Fruit fly (Drosophila melanogaster) whole organism, embryonic: ENCODE data around the gene Cow.

Source experiments
- Ada2b ChIP-seq: fragments of 200-800 bp; sonication (Bioruptor generic); IDR thresholded peaks from 2 replicates; pipeline ENCODE4 v1.3.6; 2022; ENCODE audit warnings: missing biosample characterization, missing genetic modification characterization
- CG10274 ChIP-seq: fragments of 200-800 bp; sonication (Bioruptor generic); optimal IDR thresholded peaks from 3 replicates; lab custom pipeline; 2017; ENCODE audit warnings: missing biosample characterization, mild to moderate bottlenecking, missing genetic modification characterization
- CG11696 ChIP-seq: fragments of 200-800 bp; sonication (Bioruptor generic); IDR thresholded peaks from 2 replicates; pipeline ENCODE4 v1.3.6; 2022; ENCODE audit warnings: missing biosample characterization, missing genetic modification characterization
- CG13296 ChIP-seq: fragments of 200-800 bp; sonication (Bioruptor generic); optimal IDR thresholded peaks from 3 replicates; lab custom pipeline; 2018; ENCODE audit warnings: missing biosample characterization, mild to moderate bottlenecking, missing genetic modification characterization
- CG14014 ChIP-seq: fragments of 200-800 bp; sonication (Bioruptor generic); IDR thresholded peaks from 2 replicates; pipeline ENCODE4 v1.3.6; 2022; ENCODE audit warnings: missing biosample characterization, missing genetic modification characterization
- CG14860 ChIP-seq: fragments of 200-800 bp; sonication (Bioruptor generic); IDR thresholded peaks from 3 replicates; pipeline ENCODE4 v1.3.6; 2022; ENCODE audit warnings: missing biosample characterization, missing genetic modification characterization; ENCODE audit not compliant: partially characterized antibody
- CG1602 ChIP-seq: fragments of 200-800 bp; sonication (Bioruptor generic); optimal IDR thresholded peaks from 3 replicates; lab custom pipeline; 2016; ENCODE audit warnings: missing biosample characterization, missing genetic modification characterization
- CG16815 ChIP-seq: fragments of 200-800 bp; sonication (Bioruptor generic); optimal IDR thresholded peaks from 3 replicates; lab custom pipeline; 2017; ENCODE audit warnings: missing biosample characterization, mild to moderate bottlenecking, missing genetic modification characterization
- CG17359 ChIP-seq: fragments of 200-800 bp; sonication (Bioruptor generic); optimal IDR thresholded peaks from 3 replicates; lab custom pipeline; 2018; ENCODE audit warnings: missing biosample characterization, mild to moderate bottlenecking, missing genetic modification characterization, moderate library complexity
- CG1792 ChIP-seq: fragments of 200-800 bp; sonication (Bioruptor generic); optimal IDR thresholded peaks from 2 replicates; lab custom pipeline; 2016; ENCODE audit warnings: missing biosample characterization, missing genetic modification characterization
- CG3163 ChIP-seq: fragments of 200-800 bp; sonication (Bioruptor generic); optimal IDR thresholded peaks from 3 replicates; lab custom pipeline; 2016; ENCODE audit warnings: missing biosample characterization, missing genetic modification characterization
- CG34376 ChIP-seq: fragments of 200-800 bp; sonication (Bioruptor generic); optimal IDR thresholded peaks from 2 replicates; lab custom pipeline; 2018; ENCODE audit warnings: missing biosample characterization, mild to moderate bottlenecking, missing genetic modification characterization
- CG34422 ChIP-seq: fragments of 200-800 bp; sonication (Bioruptor generic); IDR thresholded peaks from 3 replicates; pipeline ENCODE4 v1.3.6; 2022; ENCODE audit warnings: missing biosample characterization, missing genetic modification characterization
- CG4282 ChIP-seq: fragments of 200-800 bp; sonication (Bioruptor generic); optimal IDR thresholded peaks from 2 replicates; lab custom pipeline; 2016; ENCODE audit warnings: missing biosample characterization, missing genetic modification characterization
- CG4424 ChIP-seq: fragments of 200-800 bp; sonication (Bioruptor generic); optimal IDR thresholded peaks from 3 replicates; lab custom pipeline; 2016; ENCODE audit warnings: missing biosample characterization, missing genetic modification characterization
- CG6175 ChIP-seq: fragments of 200-800 bp; sonication (Bioruptor generic); IDR thresholded peaks from 3 replicates; pipeline ENCODE4 v1.3.6; 2022; ENCODE audit warnings: missing biosample characterization, missing genetic modification characterization
- CG6689 ChIP-seq: fragments of 200-800 bp; sonication (Bioruptor generic); IDR thresholded peaks from 2 replicates; pipeline ENCODE4 v1.3.6; 2022; ENCODE audit warnings: missing biosample characterization, missing genetic modification characterization
- CG6791 ChIP-seq: fragments of 200-800 bp; sonication (Bioruptor generic); IDR thresholded peaks from 3 replicates; pipeline ENCODE4 v1.3.6; 2022; ENCODE audit warnings: missing biosample characterization, missing genetic modification characterization; ENCODE audit not compliant: partially characterized antibody
- CG7987 ChIP-seq: fragments of 200-800 bp; sonication (Bioruptor generic); optimal IDR thresholded peaks from 2 replicates; lab custom pipeline; 2018; ENCODE audit warnings: missing biosample characterization, mild to moderate bottlenecking, missing genetic modification characterization, moderate library complexity
- CG9727 ChIP-seq: fragments of 200-800 bp; sonication (Bioruptor generic); optimal IDR thresholded peaks from 3 replicates; lab custom pipeline; 2017; ENCODE audit warnings: missing biosample characterization, mild to moderate bottlenecking, missing genetic modification characterization
- Chrac-16 ChIP-seq: fragments of 200-800 bp; sonication (Bioruptor generic); optimal IDR thresholded peaks from 3 replicates; lab custom pipeline; 2016; ENCODE audit warnings: missing biosample characterization, missing genetic modification characterization
- Hmx ChIP-seq: fragments of 200-800 bp; sonication (Bioruptor generic); optimal IDR thresholded peaks from 2 replicates; lab custom pipeline; 2016; ENCODE audit warnings: missing biosample characterization, missing genetic modification characterization
- NFAT ChIP-seq: fragments of 200-800 bp; sonication (Bioruptor generic); IDR thresholded peaks from 2 replicates; pipeline ENCODE4 v1.3.6; 2022; ENCODE audit warnings: missing biosample characterization, missing genetic modification characterization
- PHDP ChIP-seq: fragments of 200-800 bp; sonication (Bioruptor generic); optimal IDR thresholded peaks from 3 replicates; lab custom pipeline; 2018; ENCODE audit warnings: missing biosample characterization, mild to moderate bottlenecking, missing genetic modification characterization, moderate library complexity
- Sry-β ChIP-seq: fragments of 200-800 bp; sonication (Bioruptor generic); optimal IDR thresholded peaks from 2 replicates; lab custom pipeline; 2018; ENCODE audit warnings: missing biosample characterization, mild to moderate bottlenecking, missing genetic modification characterization, moderate library complexity
- ato ChIP-seq: fragments of 200-800 bp; sonication (Bioruptor generic); IDR thresholded peaks from 2 replicates; pipeline ENCODE4 v1.3.6; 2022; ENCODE audit warnings: missing biosample characterization, missing genetic modification characterization; ENCODE audit not compliant: partially characterized antibody
- btn ChIP-seq: fragments of 200-800 bp; sonication (Bioruptor generic); optimal IDR thresholded peaks from 2 replicates; lab custom pipeline; 2016; ENCODE audit warnings: missing biosample characterization, missing genetic modification characterization
- dimm ChIP-seq: fragments of 200-800 bp; sonication (Bioruptor generic); IDR thresholded peaks from 2 replicates; pipeline ENCODE4 v1.3.6; 2022; ENCODE audit warnings: missing biosample characterization, missing genetic modification characterization
- exex ChIP-seq: fragments of 200-800 bp; sonication (Bioruptor generic); optimal IDR thresholded peaks from 4 replicates; lab custom pipeline; 2018; ENCODE audit warnings: missing biosample characterization, mild to moderate bottlenecking, missing genetic modification characterization, moderate library complexity
- fd102C ChIP-seq: fragments of 200-800 bp; sonication (Bioruptor generic); optimal IDR thresholded peaks from 2 replicates; lab custom pipeline; 2018; ENCODE audit warnings: missing biosample characterization, mild to moderate bottlenecking, missing genetic modification characterization, moderate library complexity
- gsb ChIP-seq: fragments of 200-800 bp; sonication (Bioruptor generic); IDR thresholded peaks from 2 replicates; pipeline ENCODE4 v1.3.6; 2022; ENCODE audit warnings: missing biosample characterization, missing genetic modification characterization
- hbn ChIP-seq: fragments of 200-800 bp; sonication (Bioruptor generic); IDR thresholded peaks from 2 replicates; pipeline ENCODE4 v1.3.6; 2022; ENCODE audit warnings: missing biosample characterization, missing genetic modification characterization; ENCODE audit not compliant: partially characterized antibody
- lab ChIP-seq: fragments of 200-800 bp; sonication (Bioruptor generic); optimal IDR thresholded peaks from 3 replicates; lab custom pipeline; 2017; ENCODE audit warnings: missing biosample characterization, missing genetic modification characterization, mild to moderate bottlenecking, moderate library complexity, missing genetic modification reagents
- lbe ChIP-seq: fragments of 200-800 bp; sonication (Bioruptor generic); optimal IDR thresholded peaks from 2 replicates; lab custom pipeline; 2016; ENCODE audit warnings: missing biosample characterization, mild to moderate bottlenecking, missing genetic modification characterization
- mirr ChIP-seq: fragments of 200-800 bp; sonication (Bioruptor generic); optimal IDR thresholded peaks from 3 replicates; lab custom pipeline; 2018; ENCODE audit warnings: missing biosample characterization, mild to moderate bottlenecking, missing genetic modification characterization
- sd ChIP-seq: fragments of 200-800 bp; sonication (Bioruptor generic); optimal IDR thresholded peaks from 3 replicates; lab custom pipeline; 2018; ENCODE audit warnings: missing biosample characterization, mild to moderate bottlenecking, missing genetic modification characterization, moderate library complexity
- sens ChIP-seq: fragments of 200-800 bp; sonication (Bioruptor generic); peaks from one replicate; lab custom pipeline; 2016; ENCODE audit warnings: missing biosample characterization, missing genetic modification characterization
- slp2 ChIP-seq: fragments of 200-800 bp; sonication (Bioruptor generic); optimal IDR thresholded peaks from 2 replicates; lab custom pipeline; 2016; ENCODE audit warnings: missing biosample characterization, missing genetic modification characterization
- stc ChIP-seq: fragments of 200-800 bp; sonication (Bioruptor generic); IDR thresholded peaks from 2 replicates; pipeline ENCODE4 v1.3.6; 2022; ENCODE audit warnings: missing biosample characterization, missing genetic modification characterization
- sug ChIP-seq: fragments of 200-800 bp; optimal IDR thresholded peaks from 2 replicates; lab custom pipeline; 2019; ENCODE audit warnings: missing biosample characterization, mild to moderate bottlenecking, missing genetic modification characterization, moderate library complexity
- unpg ChIP-seq: fragments of 200-800 bp; sonication (Bioruptor generic); optimal IDR thresholded peaks from 3 replicates; lab custom pipeline; 2018; ENCODE audit warnings: missing biosample characterization, mild to moderate bottlenecking, missing genetic modification characterization, moderate library complexity
- wor ChIP-seq: fragments of 200-800 bp; sonication (Bioruptor generic); IDR thresholded peaks from 2 replicates; pipeline ENCODE4 v1.3.6; 2022; ENCODE audit warnings: missing biosample characterization, missing genetic modification characterization
- zf30C ChIP-seq: fragments of 200-800 bp; sonication (Bioruptor generic); optimal IDR thresholded peaks from 3 replicates; lab custom pipeline; 2018; ENCODE audit warnings: missing biosample characterization, mild to moderate bottlenecking, missing genetic modification characterization

Gene Cow

DNA sequence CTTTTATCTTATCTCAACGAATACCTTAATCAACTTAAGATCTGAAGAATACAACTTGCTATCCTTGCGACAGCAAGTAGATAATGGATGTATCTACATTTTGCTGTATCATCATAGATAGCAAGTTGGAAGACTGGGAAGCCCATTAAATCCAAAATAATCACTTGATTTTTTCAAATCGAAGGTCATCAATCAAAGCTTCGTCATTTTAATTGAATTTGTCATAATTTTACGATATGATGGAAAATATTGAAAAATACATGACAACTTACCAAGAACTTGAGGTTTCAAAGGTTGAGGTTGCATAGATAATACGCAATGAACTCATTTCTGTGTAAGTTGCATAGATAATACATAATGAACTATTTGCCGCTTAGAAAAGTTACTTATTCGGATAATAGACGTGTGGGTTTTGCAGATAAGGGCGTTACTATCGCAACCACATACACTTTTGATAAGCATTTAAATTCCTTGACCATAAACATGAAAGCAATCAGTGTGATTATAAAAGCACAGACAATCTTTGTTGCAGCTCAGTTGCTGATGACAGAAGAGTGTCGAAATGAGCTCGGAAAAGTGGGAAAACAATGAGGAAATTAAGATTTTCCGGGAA lies 15.2 kb downstream of the Cow start, which contains the start of gene CG6733 (continued):
- TF ChIP-seq sd (tag; lab: Kevin White, UChicago) (peak; percentile 31), Ada2b (GFP tag; lab: Robert Waterston, UW) (no peak), wor (no peak), exex (tag; lab: Kevin White, UChicago) (peak; percentile 68), btn (GFP tag; lab: Kevin White, UChicago) (no peak), stc (no peak), CG3163 (GFP tag; lab: Kevin White, UChicago) (no peak), lab (peak; percentile 50), mirr (GFP tag; lab: Kevin White, UChicago) (peak; percentile 69)

DNA sequence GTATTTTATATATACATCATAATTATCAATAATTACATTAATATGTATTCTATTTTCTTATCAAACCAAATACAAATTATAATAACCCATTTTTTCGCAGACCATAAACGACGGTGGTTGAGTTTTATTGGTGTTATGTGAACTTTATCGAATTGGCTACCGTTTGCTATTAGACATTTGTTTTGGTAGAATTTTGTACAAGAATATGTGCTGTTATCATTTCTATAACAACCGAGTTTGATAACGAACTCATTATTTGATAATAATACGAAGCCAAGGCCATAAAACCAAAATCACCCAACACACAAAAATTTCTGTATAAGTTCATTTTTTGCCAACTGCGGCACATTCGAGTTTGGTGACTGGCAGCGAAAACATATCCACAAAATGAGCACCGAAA lies 17.2 kb downstream of the Cow start, which contains the start of gene CG17109:
Gene CG17109, plus strand, starts transcription at position 345 of the 400 bp plus-strand sequence.
- TF ChIP-seq CG34376 (peak; percentile 86), unpg (GFP tag; lab: Kevin White, UChicago) (no peak), CG9727 (no peak), zf30C (GFP tag; lab: Kevin White, UChicago) (no peak), Sry-β (GFP tag; lab: Kevin White, UChicago) (no peak), slp2 (GFP tag; lab: Kevin White, UChicago) (no peak), CG1602 (no peak), CG14860 (GFP tag; lab: Robert Waterston, UW) (no peak), ato (no peak), CG4424 (no peak), CG4282 (no peak), CG7987 (GFP tag; lab: Kevin White, UChicago) (no peak), CG6689 (GFP tag; lab: Robert Waterston, UW) (no peak), CG16815 (no peak), sug (peak; percentile 32), CG6175 (no peak), lbe (GFP tag; lab: Kevin White, UChicago) (no peak), CG1792 (GFP tag; lab: Kevin White, UChicago) (no peak), hbn (GFP tag; lab: Robert Waterston, UW) (no peak), exex (tag; lab: Kevin White, UChicago) (peak; percentile 93), fd102C (GFP tag; lab: Kevin White, UChicago) (no peak), Hmx (GFP tag; lab: Kevin White, UChicago) (no peak), sd (tag; lab: Kevin White, UChicago) (peak; percentile 2), CG17359 (tag; lab: Kevin White, UChicago) (no peak), NFAT (no peak), sens (GFP tag; lab: Kevin White, UChicago) (no peak), Chrac-16 (GFP tag; lab: Kevin White, UChicago) (no peak), mirr (GFP tag; lab: Kevin White, UChicago) (peak; percentile 14), CG34422 (GFP tag; lab: Robert Waterston, UW) (no peak), CG6791 (GFP tag; lab: Robert Waterston, UW) (no peak), CG11696 (no peak), gsb (no peak), CG10274 (no peak), dimm (GFP tag; lab: Robert Waterston, UW) (no peak), CG14014 (GFP tag; lab: Robert Waterston, UW) (no peak), PHDP (tag; lab: Kevin White, UChicago) (no peak), CG13296 (GFP tag; lab: Kevin White, UChicago) (no peak)
